Fruit fly (Drosophila melanogaster) whole organism, embryonic: Measurements from ENCODE around the gene CG9667.
A peak's percentile ranks its signal among the peaks of the same experiment; 100 is the strongest.

Experiments used
- ATbp ChIP-seq: fragments of 200-800 bp; sonication (Bioruptor generic); optimal IDR thresholded peaks from 2 replicates; lab custom pipeline; 2017; ENCODE audit warnings: missing biosample characterization, mild to moderate bottlenecking, missing genetic modification characterization, missing genetic modification reagents
- CG10654 ChIP-seq: fragments of 200-800 bp; sonication (Bioruptor generic); optimal IDR thresholded peaks from 2 replicates; lab custom pipeline; 2016; ENCODE audit warnings: missing biosample characterization, missing genetic modification characterization
- CG11085 ChIP-seq: fragments of 200-800 bp; sonication (Bioruptor generic); IDR thresholded peaks from 2 replicates; pipeline ENCODE4 v1.3.6; 2022; ENCODE audit warnings: missing biosample characterization, missing genetic modification characterization
- CG11695 ChIP-seq: fragments of 200-800 bp; sonication (Bioruptor generic); IDR thresholded peaks from 3 replicates; pipeline ENCODE4 v1.3.6; 2022; ENCODE audit warnings: missing biosample characterization, missing genetic modification characterization
- CG12942 ChIP-seq: fragments of 200-800 bp; sonication (Bioruptor generic); optimal IDR thresholded peaks from 3 replicates; lab custom pipeline; 2016; ENCODE audit warnings: missing biosample characterization, missing genetic modification characterization
- CG14050 ChIP-seq: fragments of 200-800 bp; sonication (Bioruptor generic); IDR thresholded peaks from 3 replicates; pipeline ENCODE4 v1.3.6; 2022; ENCODE audit warnings: missing biosample characterization, missing genetic modification characterization
- CG15073 ChIP-seq: fragments of 200-800 bp; sonication (Bioruptor generic); optimal IDR thresholded peaks from 2 replicates; lab custom pipeline; 2016; ENCODE audit warnings: missing biosample characterization, missing genetic modification characterization
- CG15269 ChIP-seq: fragments of 200-800 bp; sonication (Bioruptor generic); optimal IDR thresholded peaks from 2 replicates; lab custom pipeline; 2018; ENCODE audit warnings: missing biosample characterization, mild to moderate bottlenecking, missing genetic modification characterization, moderate library complexity
- CG16779 ChIP-seq: fragments of 200-800 bp; sonication (Bioruptor generic); IDR thresholded peaks from 2 replicates; pipeline ENCODE4 v1.3.6; 2022; ENCODE audit warnings: missing biosample characterization, missing genetic modification characterization
- CG16815 ChIP-seq: fragments of 200-800 bp; sonication (Bioruptor generic); optimal IDR thresholded peaks from 3 replicates; lab custom pipeline; 2017; ENCODE audit warnings: missing biosample characterization, mild to moderate bottlenecking, missing genetic modification characterization
- CG17829 ChIP-seq: fragments of 200-800 bp; optimal IDR thresholded peaks from 2 replicates; lab custom pipeline; 2019; ENCODE audit warnings: missing biosample characterization, mild to moderate bottlenecking, missing genetic modification characterization, moderate library complexity
- CG17912 ChIP-seq: fragments of 200-800 bp; sonication (Bioruptor generic); optimal IDR thresholded peaks from 2 replicates; lab custom pipeline; 2018; ENCODE audit warnings: missing biosample characterization, mild to moderate bottlenecking, missing genetic modification characterization
- CG3065 ChIP-seq: fragments of 200-800 bp; sonication (Bioruptor generic); optimal IDR thresholded peaks from 2 replicates; lab custom pipeline; 2016; ENCODE audit warnings: missing biosample characterization, missing genetic modification characterization
- CG31365 ChIP-seq: fragments of 200-800 bp; sonication (Bioruptor generic); optimal IDR thresholded peaks from 2 replicates; lab custom pipeline; 2018; ENCODE audit warnings: missing biosample characterization, mild to moderate bottlenecking, missing genetic modification characterization
- CG32767 ChIP-seq: fragments of 200-800 bp; sonication (Bioruptor generic); IDR thresholded peaks from 2 replicates; pipeline ENCODE4 v1.3.6; 2022; ENCODE audit warnings: missing biosample characterization, missing genetic modification characterization
- CG3407 ChIP-seq: fragments of 200-800 bp; sonication (Bioruptor generic); optimal IDR thresholded peaks from 2 replicates; lab custom pipeline; 2018; ENCODE audit warnings: missing biosample characterization, mild to moderate bottlenecking, missing genetic modification characterization
- CG4328 ChIP-seq: fragments of 200-800 bp; sonication (Bioruptor generic); optimal IDR thresholded peaks from 3 replicates; lab custom pipeline; 2017; ENCODE audit warnings: missing biosample characterization, missing genetic modification reagents, missing genetic modification characterization
- CG43689 ChIP-seq: fragments of 200-800 bp; sonication (Bioruptor generic); IDR thresholded peaks from 2 replicates; pipeline ENCODE4 v1.3.6; 2022; ENCODE audit warnings: missing biosample characterization, missing genetic modification characterization
- CG4730 ChIP-seq: fragments of 200-800 bp; sonication (Bioruptor generic); IDR thresholded peaks from 2 replicates; pipeline ENCODE4 v1.3.6; 2022; ENCODE audit warnings: missing biosample characterization, missing genetic modification characterization
- CG7271 ChIP-seq: fragments of 200-800 bp; sonication (Bioruptor generic); optimal IDR thresholded peaks from 2 replicates; lab custom pipeline; 2018; ENCODE audit warnings: missing biosample characterization, mild to moderate bottlenecking, missing genetic modification characterization, moderate library complexity
- CG8359 ChIP-seq: fragments of 200-800 bp; sonication (Bioruptor generic); optimal IDR thresholded peaks from 2 replicates; lab custom pipeline; 2017; ENCODE audit warnings: missing biosample characterization, mild to moderate bottlenecking, missing genetic modification characterization, borderline replicate concordance
- CG9215 ChIP-seq: fragments of 200-800 bp; sonication (Bioruptor generic); IDR thresholded peaks from 2 replicates; pipeline ENCODE4 v1.3.6; 2022; ENCODE audit warnings: missing biosample characterization, missing genetic modification characterization
- CG9609 ChIP-seq: fragments of 200-800 bp; sonication (Bioruptor generic); optimal IDR thresholded peaks from 3 replicates; lab custom pipeline; 2016; ENCODE audit warnings: missing biosample characterization, missing genetic modification characterization
- CG9932 ChIP-seq: fragments of 200-800 bp; sonication (Bioruptor generic); IDR thresholded peaks from 2 replicates; pipeline ENCODE4 v1.3.6; 2022; ENCODE audit warnings: missing biosample characterization, missing genetic modification characterization
- Elba2 ChIP-seq: fragments of 200-800 bp; sonication (Bioruptor generic); optimal IDR thresholded peaks from 3 replicates; lab custom pipeline; 2016; ENCODE audit warnings: missing biosample characterization, missing genetic modification characterization
- NC2α ChIP-seq: fragments of 200-800 bp; sonication (Bioruptor generic); optimal IDR thresholded peaks from 2 replicates; lab custom pipeline; 2016; ENCODE audit warnings: missing biosample characterization, missing genetic modification characterization
- Vsx1 ChIP-seq: fragments of 200-800 bp; sonication (Bioruptor generic); optimal IDR thresholded peaks from 2 replicates; lab custom pipeline; 2017; ENCODE audit warnings: missing biosample characterization, mild to moderate bottlenecking, missing genetic modification characterization, missing genetic modification reagents
- YL-1 ChIP-seq: fragments of 200-800 bp; sonication (Bioruptor generic); optimal IDR thresholded peaks from 3 replicates; lab custom pipeline; 2017; ENCODE audit warnings: missing biosample characterization, mild to moderate bottlenecking, missing genetic modification characterization
- az2 ChIP-seq: fragments of 200-800 bp; sonication (Bioruptor generic); optimal IDR thresholded peaks from 3 replicates; lab custom pipeline; 2016; ENCODE audit warnings: missing biosample characterization, missing genetic modification characterization
- chif ChIP-seq, 2 experiments: fragments of 200-800 bp; sonication (Bioruptor generic); optimal IDR thresholded peaks; 3 replicates each; lab custom pipeline; 2016; ENCODE audit warnings: missing biosample characterization in 2 of 2, missing genetic modification characterization in 2 of 2
- crol ChIP-seq: fragments of 200-800 bp; sonication (Bioruptor generic); IDR thresholded peaks from 2 replicates; pipeline ENCODE4 v1.3.6; 2022; ENCODE audit warnings: missing biosample characterization, missing genetic modification characterization
- cwo ChIP-seq: fragments of 200-800 bp; sonication (Bioruptor generic); optimal IDR thresholded peaks from 3 replicates; lab custom pipeline; 2017; ENCODE audit warnings: missing biosample characterization, missing genetic modification characterization, mild to moderate bottlenecking, moderate library complexity, missing genetic modification reagents
- danr ChIP-seq: fragments of 200-800 bp; sonication (Bioruptor generic); IDR thresholded peaks from 2 replicates; pipeline ENCODE4 v1.3.6; 2022; ENCODE audit warnings: missing biosample characterization, missing genetic modification characterization
- eyg ChIP-seq: fragments of 200-800 bp; sonication (Bioruptor generic); optimal IDR thresholded peaks from 3 replicates; lab custom pipeline; 2016; ENCODE audit warnings: missing biosample characterization, missing genetic modification characterization
- fd102C ChIP-seq: fragments of 200-800 bp; sonication (Bioruptor generic); optimal IDR thresholded peaks from 2 replicates; lab custom pipeline; 2018; ENCODE audit warnings: missing biosample characterization, mild to moderate bottlenecking, missing genetic modification characterization, moderate library complexity
- gcm2 ChIP-seq: fragments of 200-800 bp; sonication (Bioruptor generic); optimal IDR thresholded peaks from 2 replicates; lab custom pipeline; 2016; ENCODE audit warnings: missing biosample characterization, missing genetic modification characterization
- gsb-n ChIP-seq: fragments of 200-800 bp; sonication (Bioruptor generic); optimal IDR thresholded peaks from 3 replicates; lab custom pipeline; 2018; ENCODE audit warnings: missing biosample characterization, mild to moderate bottlenecking, missing genetic modification characterization
- kah ChIP-seq: fragments of 200-800 bp; sonication (Bioruptor generic); optimal IDR thresholded peaks from 2 replicates; lab custom pipeline; 2018; ENCODE audit warnings: missing biosample characterization, mild to moderate bottlenecking, missing genetic modification characterization
- kay ChIP-seq: fragments of 200-800 bp; sonication (Bioruptor generic); optimal IDR thresholded peaks from 2 replicates; lab custom pipeline; 2016; ENCODE audit warnings: missing biosample characterization, missing genetic modification characterization
- lab ChIP-seq: fragments of 200-800 bp; sonication (Bioruptor generic); optimal IDR thresholded peaks from 3 replicates; lab custom pipeline; 2017; ENCODE audit warnings: missing biosample characterization, missing genetic modification characterization, mild to moderate bottlenecking, moderate library complexity, missing genetic modification reagents
- lbe ChIP-seq: fragments of 200-800 bp; sonication (Bioruptor generic); optimal IDR thresholded peaks from 2 replicates; lab custom pipeline; 2016; ENCODE audit warnings: missing biosample characterization, mild to moderate bottlenecking, missing genetic modification characterization
- nmo ChIP-seq: fragments of 200-800 bp; sonication (Bioruptor generic); optimal IDR thresholded peaks from 2 replicates; lab custom pipeline; 2018; ENCODE audit warnings: missing biosample characterization, mild to moderate bottlenecking, missing genetic modification characterization, moderate library complexity
- psq ChIP-seq: fragments of 200-800 bp; sonication (Bioruptor generic); optimal IDR thresholded peaks from 2 replicates; lab custom pipeline; 2017; ENCODE audit warnings: missing biosample characterization, missing genetic modification characterization
- ranshi ChIP-seq: fragments of 200-800 bp; sonication (Bioruptor generic); IDR thresholded peaks from 2 replicates; pipeline ENCODE4 v1.3.6; 2022; ENCODE audit warnings: missing biosample characterization, missing genetic modification characterization
- sd ChIP-seq: fragments of 200-800 bp; sonication (Bioruptor generic); optimal IDR thresholded peaks from 3 replicates; lab custom pipeline; 2018; ENCODE audit warnings: missing biosample characterization, mild to moderate bottlenecking, missing genetic modification characterization, moderate library complexity
- seq ChIP-seq: fragments of 200-800 bp; sonication (Bioruptor generic); IDR thresholded peaks from 2 replicates; pipeline ENCODE4 v1.3.6; 2022; ENCODE audit warnings: missing biosample characterization, missing genetic modification characterization
- sr ChIP-seq: fragments of 200-800 bp; sonication (Bioruptor generic); IDR thresholded peaks from 3 replicates; pipeline ENCODE4 v1.3.6; 2022; ENCODE audit warnings: missing biosample characterization, missing genetic modification characterization
- stwl ChIP-seq: fragments of 200-800 bp; sonication (Bioruptor generic); optimal IDR thresholded peaks from 3 replicates; lab custom pipeline; 2018; ENCODE audit warnings: missing biosample characterization, mild to moderate bottlenecking, missing genetic modification characterization, moderate library complexity
- tin ChIP-seq: fragments of 200-800 bp; sonication (Bioruptor generic); optimal IDR thresholded peaks from 3 replicates; lab custom pipeline; 2016; ENCODE audit warnings: missing biosample characterization, missing genetic modification characterization
- ttk ChIP-seq: fragments of 200-800 bp; sonication (Bioruptor generic); IDR thresholded peaks from 2 replicates; pipeline ENCODE4 v2.1.2; 2022; ENCODE audit warnings: missing biosample characterization, missing genetic modification characterization
- zf30C ChIP-seq: fragments of 200-800 bp; sonication (Bioruptor generic); optimal IDR thresholded peaks from 3 replicates; lab custom pipeline; 2018; ENCODE audit warnings: missing biosample characterization, mild to moderate bottlenecking, missing genetic modification characterization

Gene CG9667

dm6 chr3R:8110198-8110642 lies 15.9 kb downstream of the CG9667 start (continued):
- peak; percentile 72 for TF ChIP-seq tin
- TF ChIP-seq CG14050 (GFP tag; lab: Robert Waterston, UW): peak; percentile 57; the same call in 2 of the 3 replicates
- peak; percentile 52 for TF ChIP-seq zf30C (GFP tag; lab: Kevin White, UChicago)
- TF ChIP-seq CG10654 (GFP tag; lab: Kevin White, UChicago): peak; percentile 3
- no peak for TF ChIP-seq CG8359 (GFP tag; lab: Kevin White, UChicago)
- no peak for TF ChIP-seq CG11085
- TF ChIP-seq CG3407 (GFP tag; lab: Kevin White, UChicago): no peak
- peak; percentile 95 for TF ChIP-seq sr (GFP tag; lab: Robert Waterston, UW)
- peak; percentile 45 for TF ChIP-seq gsb-n (tag; lab: Kevin White, UChicago)
- no peak for TF ChIP-seq Elba2 (GFP tag; lab: Kevin White, UChicago)
- TF ChIP-seq CG15269 (tag; lab: Kevin White, UChicago): peak; percentile 76
- no peak for TF ChIP-seq kah
- TF ChIP-seq Vsx1: no peak
- TF ChIP-seq fd102C (GFP tag; lab: Kevin White, UChicago): no peak
- TF ChIP-seq CG7271 (tag; lab: Kevin White, UChicago): no peak
- TF ChIP-seq ATbp (GFP tag; lab: Kevin White, UChicago): peak; percentile 58
- no peak for TF ChIP-seq stwl
- TF ChIP-seq sd (tag; lab: Kevin White, UChicago): no peak
- peak; percentile 65 for TF ChIP-seq CG17829 (tag; lab: Kevin White, UChicago)
- TF ChIP-seq CG32767 (GFP tag; lab: Robert Waterston, UW): peak; percentile 82
- TF ChIP-seq chif (GFP tag; optimal IDR thresholded peaks at IDR 0.05; lab: Kevin White, UChicago): peak; percentile 58 to 59
- peak; percentile 55; the same call in 1 of the 2 replicates for TF ChIP-seq ttk (GFP tag; lab: Robert Waterston, UW)
- TF ChIP-seq CG9215 (GFP tag; lab: Robert Waterston, UW): peak; percentile 47; the same call in 1 of the 2 replicates
- TF ChIP-seq CG4730 (GFP tag; lab: Robert Waterston, UW): 0 out of 2 replicates have a peak, but pooled peaks have one; percentile 34
- no peak for TF ChIP-seq CG17912
- no peak for TF ChIP-seq lbe (GFP tag; lab: Kevin White, UChicago)
- TF ChIP-seq danr (GFP tag; lab: Robert Waterston, UW): peak; percentile 24; the same call in 1 of the 2 replicates
- TF ChIP-seq CG9932: peak; percentile 56
- TF ChIP-seq eyg (GFP tag; lab: Kevin White, UChicago): no peak
- peak; percentile 82 for TF ChIP-seq kay (GFP tag; lab: Kevin White, UChicago)
- TF ChIP-seq crol (GFP tag; lab: Robert Waterston, UW): peak; percentile 97
- peak; percentile 32 for TF ChIP-seq CG16815 (GFP tag; lab: Kevin White, UChicago)
- TF ChIP-seq YL-1 (GFP tag; lab: Kevin White, UChicago): no peak
- peak; percentile 58 for TF ChIP-seq nmo
- peak; percentile 30; the same call in 1 of the 2 replicates for TF ChIP-seq ranshi
- peak; percentile 29 for TF ChIP-seq CG15073 (GFP tag; lab: Kevin White, UChicago)
- 0 out of 2 replicates have a peak, but pooled peaks have one; percentile 19 for TF ChIP-seq CG16779 (GFP tag; lab: Robert Waterston, UW)
- TF ChIP-seq CG9609 (GFP tag; lab: Kevin White, UChicago): peak; percentile 67
- peak; percentile 23 for TF ChIP-seq CG31365
- peak; percentile 73 for TF ChIP-seq CG11695 (GFP tag; lab: Robert Waterston, UW)
- TF ChIP-seq gcm2 (GFP tag; lab: Kevin White, UChicago): no peak
- no peak for TF ChIP-seq NC2α (GFP tag; lab: Kevin White, UChicago)
- 0 out of 2 replicates have a peak, but pooled peaks have one; percentile 42 for TF ChIP-seq CG43689
- peak; percentile 50 for TF ChIP-seq az2 (GFP tag; lab: Kevin White, UChicago)
- TF ChIP-seq CG4328 (GFP tag; lab: Kevin White, UChicago): no peak
- peak; percentile 61; the same call in 1 of the 2 replicates for TF ChIP-seq seq (GFP tag; lab: Robert Waterston, UW)
- TF ChIP-seq CG12942: peak; percentile 42
- peak; percentile 81 for TF ChIP-seq lab
- TF ChIP-seq psq (GFP tag; lab: Kevin White, UChicago): no peak
- peak; percentile 51 for TF ChIP-seq cwo (GFP tag; lab: Kevin White, UChicago)
- TF ChIP-seq CG3065 (GFP tag; lab: Kevin White, UChicago): peak; percentile 42
